Worm (Caenorhabditis elegans): ENCODE measurements around the gene srj-50.

DNA sequence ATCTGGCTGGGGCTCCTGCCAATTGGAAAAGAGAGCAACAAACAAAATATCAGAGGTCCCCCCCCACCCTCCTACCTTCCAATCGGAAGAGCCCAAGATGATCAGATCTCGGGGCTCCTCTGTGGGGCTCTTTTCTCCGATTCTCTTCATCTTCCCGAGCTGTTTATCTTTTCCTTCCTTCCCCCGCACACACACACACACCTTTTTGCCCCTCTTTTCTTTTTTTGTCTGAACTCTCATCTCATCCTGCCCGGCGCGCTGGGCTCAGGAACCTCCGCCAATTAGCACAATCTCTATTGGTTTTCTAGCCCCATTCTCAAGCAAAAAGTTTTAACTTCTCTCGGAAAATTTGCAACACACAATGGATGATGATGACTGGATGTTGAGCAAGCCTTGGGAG is 29.5 kb upstream of the srj-50 start:
- no peak for TF ChIP-seq him-1 (tag; optimal IDR thresholded peaks at IDR 0.05)
- no peak for TF ChIP-seq dao-5 (tag; optimal IDR thresholded peaks at IDR 0.05)
